Worm (Caenorhabditis elegans) whole organism, L4 larva: ENCODE data around the gene B0334.5.

Source experiments
- fkh-10 ChIP-seq: fragments of 150-350 bp; optimal IDR thresholded peaks from 2 replicates; lab custom pipeline; 2014; ENCODE audit warnings: missing biosample characterization, missing genetic modification reagents, missing genetic modification characterization
- madf-9 ChIP-seq: fragments of 200-800 bp; sonication (Bioruptor generic); conservative IDR thresholded peaks from 2 replicates; pipeline ENCODE4 v1.3.6; 2022; ENCODE audit warnings: missing genetic modification reagents, missing genetic modification characterization, missing compliant biosample characterization

- TF ChIP-seq madf-9 (GFP tag; lab: Robert Waterston, UW) (no peak), fkh-10 (GFP tag; lab: Kevin White, UChicago) (no peak)
Observed at ce11 chrII:11469574-11470108, 27.8 kb upstream of the B0334.5 start, which contains the start of gene cisd-1.
